Worm (Caenorhabditis elegans): ENCODE measurements around the gene pitr-6.
"Not testable (repeated sequence)": the region's sequence is repeated elsewhere in the genome, so short reads cannot be mapped to it uniquely, and the experiment has no call there.

pitr-6 gene

ce11 chrII:12436717-12437116 lies 8.4 kb upstream of the pitr-6 start:
- TF ChIP-seq dve-1 (tag; optimal IDR thresholded peaks at IDR 0.05) (peak; percentile 70), ahr-1 (tag; optimal IDR thresholded peaks at IDR 0.05) (no peak)

- TF ChIP-seq nhr-11 (tag; optimal IDR thresholded peaks at IDR 0.05) (no peak), ceh-14 (tag; optimal IDR thresholded peaks at IDR 0.05) (peak; percentile 39)
These were observed 6.7 kb upstream of the pitr-6 start, which contains the start of gene Y57A10C.9 for ce11 chrII:12438441-12438840. Gene Y57A10C.9 (minus strand): TSS chrII:12438541.

ce11 chrII:12441164-12441563 lies 4.0 kb upstream of the pitr-6 start, which contains the start of gene Y57A10C.10:
Gene Y57A10C.10 (minus strand): TSS chrII:12441264.
- TF ChIP-seq rnt-1, ref-2, nhr-232 (tag; optimal IDR thresholded peaks at IDR 0.05): not testable (repeated sequence)

ce11 chrII:12448241-12448640 lies 3.1 kb downstream of the pitr-6 start, which contains the start of gene srh-27:
Gene srh-27 (plus strand): TSS chrII:12448541.
- TF ChIP-seq pros-1 (tag; optimal IDR thresholded peaks at IDR 0.05), result no peak
- no peak for TF ChIP-seq ets-4 (tag; optimal IDR thresholded peaks at IDR 0.05)
- no peak for TF ChIP-seq ceh-45 (GFP tag; IDR thresholded peaks at IDR 0.05)
- no peak for TF ChIP-seq madf-2 (tag; optimal IDR thresholded peaks at IDR 0.05)
- TF ChIP-seq hlh-13 (GFP tag; optimal IDR thresholded peaks at IDR 0.05), result no peak
- TF ChIP-seq fkh-10 (GFP tag; optimal IDR thresholded peaks at IDR 0.05), result no peak
- no peak for TF ChIP-seq F13H6.1 (tag; optimal IDR thresholded peaks at IDR 0.05)
- TF ChIP-seq unc-86 (tag; optimal IDR thresholded peaks at IDR 0.05), result no peak
- TF ChIP-seq hlh-8 (tag; optimal IDR thresholded peaks at IDR 0.05), result no peak
- no peak for TF ChIP-seq ceh-34 (tag; optimal IDR thresholded peaks at IDR 0.05)
- TF ChIP-seq ttx-3 (tag; optimal IDR thresholded peaks at IDR 0.05), result no peak
- no peak for TF ChIP-seq ceh-24 (tag; optimal IDR thresholded peaks at IDR 0.05)
- TF ChIP-seq ceh-30 (tag; optimal IDR thresholded peaks at IDR 0.05), result no peak
- no peak for TF ChIP-seq npax-4 (tag; optimal IDR thresholded peaks at IDR 0.05)
- TF ChIP-seq pha-4 (tag; optimal IDR thresholded peaks at IDR 0.05), result no peak
- TF ChIP-seq hlh-30 (tag; optimal IDR thresholded peaks at IDR 0.05; ENCODE audit: insufficient read depth), result no peak
- TF ChIP-seq syd-9 (tag; optimal IDR thresholded peaks at IDR 0.05), result no peak
- no peak for TF ChIP-seq tbx-7 (tag; optimal IDR thresholded peaks at IDR 0.05)

- TF ChIP-seq ceh-18 (tag; optimal IDR thresholded peaks at IDR 0.05) (no peak), nhr-232 (tag; optimal IDR thresholded peaks at IDR 0.05) (no peak), sox-2 (GFP tag; IDR thresholded peaks at IDR 0.05) (no peak), hlh-13 (GFP tag; optimal IDR thresholded peaks at IDR 0.05) (no peak), npax-4 (tag; optimal IDR thresholded peaks at IDR 0.05) (no peak), rnt-1 (tag; optimal IDR thresholded peaks at IDR 0.05) (no peak), C38D4.7 (GFP tag; optimal IDR thresholded peaks at IDR 0.05) (no peak), ceh-2 (tag; optimal IDR thresholded peaks at IDR 0.05) (no peak), hlh-6 (tag; optimal IDR thresholded peaks at IDR 0.05) (no peak), unc-42 (tag; optimal IDR thresholded peaks at IDR 0.05) (no peak), hlh-30 (tag; optimal IDR thresholded peaks at IDR 0.05; ENCODE audit: insufficient read depth) (no peak), eyg-1 (tag; optimal IDR thresholded peaks at IDR 0.05) (no peak), unc-3 (GFP tag; conservative IDR thresholded peaks at IDR 0.05) (no peak), unc-3 (tag; optimal IDR thresholded peaks at IDR 0.05) (no peak), ceh-19 (GFP tag; optimal IDR thresholded peaks at IDR 0.05) (no peak), pax-1 (tag; optimal IDR thresholded peaks at IDR 0.05) (no peak), lin-11 (tag; optimal IDR thresholded peaks at IDR 0.05) (no peak), ceh-14 (tag; optimal IDR thresholded peaks at IDR 0.05) (no peak), ceh-24 (tag; optimal IDR thresholded peaks at IDR 0.05) (no peak), sox-4 (tag; optimal IDR thresholded peaks at IDR 0.05) (no peak)
These were observed 4.7 kb downstream of the pitr-6 start, which contains the start of gene sre-34 for ce11 chrII:12449849-12450248. Gene sre-34 (plus strand): TSS chrII:12450149.
